Worm (Caenorhabditis elegans) whole organism, L1 larva: ENCODE results near the gene C25F6.6.

Experiments
- egl-27 ChIP-seq, 2 experiments: fragments of 150-350 bp in 1 of 2; sonication (generic microtip); optimal IDR thresholded peaks; 3 replicates each; lab custom pipeline; 2017 to 2018; ENCODE audit warnings: missing biosample characterization in 2 of 2, missing genetic modification characterization in 2 of 2, missing genetic modification reagents in 2 of 2
- lin-13 ChIP-seq: fragments of 150-350 bp; optimal IDR thresholded peaks from 2 replicates; lab custom pipeline; 2014; ENCODE audit warnings: missing biosample characterization, missing genetic modification reagents, missing genetic modification characterization
- snpc-4 ChIP-seq: fragments of 150-350 bp; optimal IDR thresholded peaks from 2 replicates; lab custom pipeline; 2014; ENCODE audit warnings: missing biosample characterization, missing genetic modification characterization
- tbx-2 ChIP-seq: sonication (generic microtip); optimal IDR thresholded peaks from 2 replicates; lab custom pipeline; 2016; ENCODE audit warnings: missing genetic modification characterization, missing compliant biosample characterization

DNA sequence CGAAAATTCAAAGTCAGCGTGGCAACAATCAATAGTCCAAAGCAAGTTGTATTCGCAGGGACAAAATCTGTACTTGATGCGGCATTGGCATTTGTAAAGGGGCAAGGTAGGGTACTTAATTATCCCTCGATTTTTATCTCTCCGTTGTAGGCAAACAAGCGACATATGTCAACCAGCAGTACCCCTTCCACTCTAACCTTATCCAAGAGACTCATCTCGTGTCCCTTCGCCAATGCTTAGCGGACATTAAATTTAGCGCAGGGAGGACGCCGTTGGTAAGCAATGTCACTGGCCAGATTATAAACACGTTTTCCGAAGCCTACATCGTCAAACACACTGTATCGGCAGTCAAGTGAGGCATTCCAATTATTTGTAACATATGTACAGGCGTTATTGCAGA, 21.3 kb downstream of the C25F6.6 start:
- TF ChIP-seq tbx-2 (tag; lab: Kevin White, UChicago) = peak; percentile 98
- TF ChIP-seq lin-13 (GFP tag; lab: Kevin White, UChicago) = peak; percentile 96
- peak; percentile 83 for TF ChIP-seq snpc-4 (tag; lab: Kevin White, UChicago)
- TF ChIP-seq egl-27 (tag; optimal IDR thresholded peaks at IDR 0.05; lab: Kevin White, UChicago) = peak; percentile 66 to 76
